Worm (Caenorhabditis elegans) whole organism, L4/young adult: Measurements from ENCODE around the gene bbs-4.

Experiments used
- W03F9.2 ChIP-seq: fragments of 150-350 bp; optimal IDR thresholded peaks from 2 replicates; lab custom pipeline; 2014; ENCODE audit warnings: missing biosample characterization, missing genetic modification characterization
- him-1 ChIP-seq: sonication (generic microtip); optimal IDR thresholded peaks from 2 replicates; lab custom pipeline; 2016; ENCODE audit warnings: missing genotype, missing genetic modification reagents, missing genetic modification characterization, missing compliant biosample characterization

- no peak for TF ChIP-seq him-1
- TF ChIP-seq W03F9.2 (tag; lab: Kevin White, UChicago) = no peak
Observed at ce11 chrIII:9568451-9568850, 43.5 kb downstream of the bbs-4 start, which contains the start of gene C48B4.13.
